Worm (Caenorhabditis elegans): ENCODE results near the gene Y51H4A.22.
"Not testable (repeated sequence)": the region's sequence is repeated elsewhere in the genome, so short reads cannot be mapped to it uniquely, and the experiment has no call there.

Gene Y51H4A.22

ce11 chrIV:16718651-16719050 lies 1.9 kb upstream of the Y51H4A.22 start:
- TF ChIP-seq zfp-3 (GFP tag; conservative IDR thresholded peaks at IDR 0.05): no peak
- TF ChIP-seq snpc-1.2 (GFP tag; IDR thresholded peaks at IDR 0.05): peak; percentile 71

DNA sequence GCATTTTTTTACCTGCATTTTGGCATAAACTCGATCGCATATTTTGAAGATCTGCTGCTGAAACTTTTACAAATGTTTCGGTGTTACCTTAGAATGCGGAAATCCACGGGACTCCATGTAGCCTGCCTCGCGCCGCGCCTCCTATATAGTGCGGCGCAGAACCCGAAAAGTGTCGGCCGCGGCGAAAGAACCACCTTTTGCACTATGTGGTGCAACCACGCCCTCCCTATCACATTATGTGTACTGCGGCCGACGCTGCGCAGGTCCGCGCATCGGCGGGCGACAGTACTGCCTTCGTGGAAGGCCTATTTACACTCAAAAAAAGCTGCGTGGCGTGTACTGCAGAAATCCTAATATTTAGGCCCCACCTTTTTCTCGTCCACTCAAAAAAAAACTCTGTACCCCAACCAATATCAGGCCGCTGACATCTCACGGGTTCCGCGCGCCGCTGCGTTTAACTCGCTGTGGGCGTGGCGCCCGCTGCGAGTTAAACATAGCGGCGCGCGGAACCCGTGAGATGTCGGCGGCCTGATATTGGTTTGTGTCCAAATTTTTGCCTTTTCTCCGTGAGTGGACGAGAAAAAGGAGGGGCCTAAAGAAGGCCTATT lies 1.6 kb downstream of the Y51H4A.22 start:
- TF ChIP-seq nhr-76 (tag; optimal IDR thresholded peaks at IDR 0.05) (no peak), tag-97 (GFP tag; IDR thresholded peaks at IDR 0.05) (no peak), set-16 (GFP tag; IDR thresholded peaks at IDR 0.05) (peak; percentile 63), D1046.2 (GFP tag; IDR thresholded peaks at IDR 0.05) (no peak), ZK546.5 (tag; optimal IDR thresholded peaks at IDR 0.05) (no peak), zip-11 (GFP tag; IDR thresholded peaks at IDR 0.05) (no peak), nhr-11 (tag; optimal IDR thresholded peaks at IDR 0.05) (no peak), dve-1 (tag; optimal IDR thresholded peaks at IDR 0.05; ENCODE audit: insufficient read depth) (no peak), snpc-1.2 (GFP tag; IDR thresholded peaks at IDR 0.05) (peak; percentile 61), Y105C5A.15 (GFP tag; IDR thresholded peaks at IDR 0.05) (no peak), Y75B8A.6 (GFP tag; IDR thresholded peaks at IDR 0.05) (no peak), cey-2 (tag; optimal IDR thresholded peaks at IDR 0.05; ENCODE audit: borderline replicate concordance, insufficient read depth) (no peak), daf-19 (GFP tag; conservative IDR thresholded peaks at IDR 0.05) (no peak), nhr-77 (tag; optimal IDR thresholded peaks at IDR 0.05) (no peak)

DNA sequence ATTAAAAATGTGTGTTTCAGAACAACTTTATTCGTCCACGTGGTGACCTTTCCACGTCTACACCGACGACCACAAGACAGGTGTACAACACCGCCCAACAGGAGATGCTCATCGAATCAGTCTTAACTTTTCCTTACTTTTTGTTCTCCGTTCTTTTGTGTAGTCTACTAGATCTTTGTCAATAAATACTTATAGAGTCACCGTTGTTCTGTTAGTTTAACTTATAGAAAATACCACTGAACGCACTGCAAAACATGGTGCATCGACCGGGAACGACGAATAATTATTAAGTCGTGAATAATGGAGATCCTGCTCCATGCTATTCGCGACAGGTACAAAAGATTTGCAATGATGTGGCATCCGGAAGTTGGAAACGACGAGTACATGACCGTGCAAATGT lies 2.1 kb downstream of the Y51H4A.22 start, which contains the start of gene Y51H4A.23:
Y51H4A.23 (plus strand) TSS at position 301 of the 400 bp plus-strand sequence.
- peak in 1 of 2 experiments; percentile 50 for TF ChIP-seq unc-62 (GFP tag; optimal IDR thresholded peaks at IDR 0.05 in 1 of 2)
- TF ChIP-seq unc-62 (tag; optimal IDR thresholded peaks at IDR 0.05): not testable (repeated sequence)
- TF ChIP-seq snpc-1.2 (GFP tag; IDR thresholded peaks at IDR 0.05): peak; percentile 47; the same call in 1 of the 2 replicates

- peak; percentile 59; the same call in 1 of the 2 replicates for TF ChIP-seq Y105C5A.15 (GFP tag; IDR thresholded peaks at IDR 0.05)
- peak; percentile 70; the same call in 1 of the 2 replicates for TF ChIP-seq mxl-2 (GFP tag; conservative IDR thresholded peaks at IDR 0.05)
- peak; percentile 75; the same call in 1 of the 2 replicates for TF ChIP-seq dmd-9 (GFP tag; IDR thresholded peaks at IDR 0.05)
- peak; percentile 98 for TF ChIP-seq snpc-1.2 (GFP tag; IDR thresholded peaks at IDR 0.05)
- peak; percentile 83 for TF ChIP-seq F26F4.8 (GFP tag; conservative IDR thresholded peaks at IDR 0.05)
- peak; percentile 69 for TF ChIP-seq mdt-29 (GFP tag; IDR thresholded peaks at IDR 0.05)
- peak; percentile 92 for TF ChIP-seq pha-4 (GFP tag; IDR thresholded peaks at IDR 0.05)
- not testable (repeated sequence) for TF ChIP-seq pha-4 (tag; optimal IDR thresholded peaks at IDR 0.05)
- TF ChIP-seq vab-7 (GFP tag; IDR thresholded peaks at IDR 0.05): peak; percentile 95
- TF ChIP-seq lin-38 (GFP tag; IDR thresholded peaks at IDR 0.05): peak; percentile 75
- TF ChIP-seq zip-11 (GFP tag; IDR thresholded peaks at IDR 0.05): 0 out of 2 replicates have a peak, but pooled peaks have one; percentile 53
- peak; percentile 70; the same call in 1 of the 2 replicates for TF ChIP-seq ceh-44 (GFP tag; IDR thresholded peaks at IDR 0.05)
- peak; percentile 57; the same call in 1 of the 2 replicates for TF ChIP-seq lin-1 (GFP tag; IDR thresholded peaks at IDR 0.05)
- peak; percentile 72 for TF ChIP-seq madf-9 (GFP tag; conservative IDR thresholded peaks at IDR 0.05)
These were observed 10.7 kb downstream of the Y51H4A.22 start for ce11 chrIV:16731253-16731652.

ce11 chrIV:16735957-16736356 lies 15.4 kb downstream of the Y51H4A.22 start, which contains the start of gene Y51H4A.25:
TSS of gene Y51H4A.25 (plus strand) at chrIV:16736329.
- TF ChIP-seq pqm-1 (tag; optimal IDR thresholded peaks at IDR 0.05) (peak; percentile 85), tra-1 (GFP tag; IDR thresholded peaks at IDR 0.05) (no peak), T20F7.1 (GFP tag; optimal IDR thresholded peaks at IDR 0.05) (no peak), daf-16 (GFP tag; optimal IDR thresholded peaks at IDR 0.05) (no peak), daf-16 (tag; optimal IDR thresholded peaks at IDR 0.05) (peak; percentile 66), nhr-42 (GFP tag; IDR thresholded peaks at IDR 0.05) (no peak), Y105C5A.15 (GFP tag; IDR thresholded peaks at IDR 0.05) (no peak), dve-1 (tag; optimal IDR thresholded peaks at IDR 0.05; ENCODE audit: insufficient read depth) (peak; percentile 26), skn-1 (tag; optimal IDR thresholded peaks at IDR 0.05) (no peak), D1046.2 (GFP tag; IDR thresholded peaks at IDR 0.05) (no peak), daf-8 (GFP tag; IDR thresholded peaks at IDR 0.05) (no peak), gei-8 (GFP tag; optimal IDR thresholded peaks at IDR 0.05) (no peak), Y75B8A.6 (GFP tag; IDR thresholded peaks at IDR 0.05) (no peak), nhr-28 (tag; optimal IDR thresholded peaks at IDR 0.05) (peak; percentile 18), nhr-6 (tag; optimal IDR thresholded peaks at IDR 0.05) (no peak), set-16 (GFP tag; IDR thresholded peaks at IDR 0.05) (no peak), Y5F2A.4 (GFP tag; optimal IDR thresholded peaks at IDR 0.05) (no peak), php-3 (GFP tag; IDR thresholded peaks at IDR 0.05) (peak; percentile 59; the same call in 1 of the 2 replicates)

Measured in whole organism, L4 larva.